Fruit fly (Drosophila melanogaster) whole organism, embryonic: ENCODE results near the gene 7B2.

Experiments
- CG10366 ChIP-seq: fragments of 200-800 bp; sonication (Bioruptor generic); IDR thresholded peaks from 2 replicates; pipeline ENCODE4 v1.3.6; 2022; ENCODE audit warnings: missing biosample characterization, missing genetic modification characterization
- CG11398 ChIP-seq: fragments of 200-800 bp; sonication (Bioruptor generic); optimal IDR thresholded peaks from 2 replicates; lab custom pipeline; 2016; ENCODE audit warnings: missing biosample characterization, missing genetic modification characterization
- CG11456 ChIP-seq: fragments of 200-800 bp; sonication (Bioruptor generic); IDR thresholded peaks from 3 replicates; pipeline ENCODE4 v1.3.6; 2022; ENCODE audit warnings: missing biosample characterization, missing genetic modification characterization
- CG12155 ChIP-seq: fragments of 200-800 bp; sonication (Bioruptor generic); optimal IDR thresholded peaks from 3 replicates; lab custom pipeline; 2016; ENCODE audit warnings: missing biosample characterization, missing genetic modification characterization
- CG13775 ChIP-seq: fragments of 200-800 bp; sonication (Bioruptor generic); optimal IDR thresholded peaks from 3 replicates; lab custom pipeline; 2017; ENCODE audit warnings: missing biosample characterization, mild to moderate bottlenecking, missing genetic modification characterization
- CG14710 ChIP-seq: fragments of 200-800 bp; sonication (Bioruptor generic); optimal IDR thresholded peaks from 3 replicates; lab custom pipeline; 2019; ENCODE audit warnings: missing biosample characterization, mild to moderate bottlenecking, missing genetic modification characterization, moderate library complexity
- CG15696 ChIP-seq: fragments of 200-800 bp; sonication (Bioruptor generic); optimal IDR thresholded peaks from 2 replicates; lab custom pipeline; 2019; ENCODE audit warnings: missing biosample characterization, mild to moderate bottlenecking, missing genetic modification characterization, moderate library complexity
- CG16815 ChIP-seq: fragments of 200-800 bp; sonication (Bioruptor generic); optimal IDR thresholded peaks from 3 replicates; lab custom pipeline; 2017; ENCODE audit warnings: missing biosample characterization, mild to moderate bottlenecking, missing genetic modification characterization
- CG17385 ChIP-seq: fragments of 200-800 bp; sonication (Bioruptor generic); optimal IDR thresholded peaks from 3 replicates; lab custom pipeline; 2018; ENCODE audit warnings: missing biosample characterization, mild to moderate bottlenecking, missing genetic modification characterization
- CG2712 ChIP-seq: fragments of 200-800 bp; optimal IDR thresholded peaks from 3 replicates; lab custom pipeline; 2019; ENCODE audit warnings: missing biosample characterization, mild to moderate bottlenecking, missing genetic modification characterization, moderate library complexity
- CG31441 ChIP-seq: fragments of 200-800 bp; sonication (Bioruptor generic); IDR thresholded peaks from 2 replicates; pipeline ENCODE4 v1.3.6; 2022; ENCODE audit warnings: missing biosample characterization, missing genetic modification characterization
- CG33213 ChIP-seq: fragments of 200-800 bp; sonication (Bioruptor generic); optimal IDR thresholded peaks from 3 replicates; lab custom pipeline; 2016; ENCODE audit warnings: missing biosample characterization, missing genetic modification characterization
- CG4360 ChIP-seq: fragments of 200-800 bp; sonication (Bioruptor generic); IDR thresholded peaks from 2 replicates; pipeline ENCODE4 v1.3.6; 2022; ENCODE audit warnings: missing biosample characterization, missing genetic modification characterization
- CG4617 ChIP-seq: fragments of 200-800 bp; sonication (Bioruptor generic); optimal IDR thresholded peaks from 3 replicates; lab custom pipeline; 2016; ENCODE audit warnings: missing biosample characterization, missing genetic modification characterization, borderline replicate concordance
- CG5180 ChIP-seq: fragments of 200-800 bp; sonication (Bioruptor generic); optimal IDR thresholded peaks from 3 replicates; lab custom pipeline; 2017; ENCODE audit warnings: missing biosample characterization, missing genetic modification characterization, mild to moderate bottlenecking, moderate library complexity, missing genetic modification reagents
- CG5245 ChIP-seq: fragments of 200-800 bp; sonication (Bioruptor generic); optimal IDR thresholded peaks from 3 replicates; lab custom pipeline; 2016; ENCODE audit warnings: missing biosample characterization, missing genetic modification characterization
- CG5953 ChIP-seq: fragments of 200-800 bp; sonication (Bioruptor generic); IDR thresholded peaks from 2 replicates; pipeline ENCODE4 v1.3.6; 2022; ENCODE audit warnings: missing biosample characterization, missing genetic modification characterization
- CG6254 ChIP-seq: fragments of 200-800 bp; sonication (Bioruptor generic); optimal IDR thresholded peaks from 3 replicates; lab custom pipeline; 2017; ENCODE audit warnings: mild to moderate bottlenecking, missing biosample characterization, missing genetic modification reagents, missing genetic modification characterization
- CG6683 ChIP-seq: fragments of 200-800 bp; sonication (Bioruptor generic); optimal IDR thresholded peaks from 2 replicates; lab custom pipeline; 2017; ENCODE audit warnings: missing biosample characterization, mild to moderate bottlenecking, missing genetic modification characterization, missing genetic modification reagents
- CG6791 ChIP-seq: fragments of 200-800 bp; sonication (Bioruptor generic); IDR thresholded peaks from 3 replicates; pipeline ENCODE4 v1.3.6; 2022; ENCODE audit warnings: missing biosample characterization, missing genetic modification characterization; ENCODE audit not compliant: partially characterized antibody
- CG8944 ChIP-seq: fragments of 200-800 bp; sonication (Bioruptor generic); optimal IDR thresholded peaks from 3 replicates; lab custom pipeline; 2016; ENCODE audit warnings: missing biosample characterization, missing genetic modification characterization
- CTCF ChIP-seq: fragments of 200-800 bp; sonication (Bioruptor generic); optimal IDR thresholded peaks from 2 replicates; lab custom pipeline; 2017; ENCODE audit warnings: missing biosample characterization, mild to moderate bottlenecking, missing genetic modification characterization, moderate library complexity
- Camta ChIP-seq: fragments of 200-800 bp; sonication (Bioruptor generic); optimal IDR thresholded peaks from 2 replicates; lab custom pipeline; 2016; ENCODE audit warnings: missing biosample characterization, missing genetic modification characterization
- Dad ChIP-seq: fragments of 200-800 bp; sonication (Bioruptor generic); optimal IDR thresholded peaks from 3 replicates; lab custom pipeline; 2016; ENCODE audit warnings: missing biosample characterization, missing genetic modification characterization
- Dek ChIP-seq: fragments of 200-800 bp; sonication (Bioruptor generic); optimal IDR thresholded peaks from 3 replicates; lab custom pipeline; 2019; ENCODE audit warnings: missing biosample characterization, mild to moderate bottlenecking, missing genetic modification characterization, moderate library complexity
- H15 ChIP-seq: fragments of 200-800 bp; sonication (Bioruptor generic); IDR thresholded peaks from 3 replicates; pipeline ENCODE4 v1.3.6; 2022; ENCODE audit warnings: missing biosample characterization, missing genetic modification characterization
- Lhr ChIP-seq: fragments of 200-800 bp; sonication (Bioruptor generic); optimal IDR thresholded peaks from 3 replicates; lab custom pipeline; 2017; ENCODE audit warnings: mild to moderate bottlenecking, missing biosample characterization, missing genetic modification reagents, missing genetic modification characterization
- Nf-YC ChIP-seq: fragments of 200-800 bp; optimal IDR thresholded peaks from 3 replicates; lab custom pipeline; 2019; ENCODE audit warnings: missing biosample characterization, mild to moderate bottlenecking, missing genetic modification characterization, moderate library complexity
- Oaz ChIP-seq: fragments of 200-800 bp; sonication (Bioruptor generic); IDR thresholded peaks from 2 replicates; pipeline ENCODE4 v1.3.6; 2022; ENCODE audit warnings: missing biosample characterization, missing genetic modification characterization
- Side ChIP-seq: fragments of 200-800 bp; sonication (Bioruptor generic); optimal IDR thresholded peaks from 2 replicates; lab custom pipeline; 2016; ENCODE audit warnings: missing biosample characterization, missing genetic modification characterization
- Sry-β ChIP-seq: fragments of 200-800 bp; sonication (Bioruptor generic); optimal IDR thresholded peaks from 2 replicates; lab custom pipeline; 2018; ENCODE audit warnings: missing biosample characterization, mild to moderate bottlenecking, missing genetic modification characterization, moderate library complexity
- cwo ChIP-seq: fragments of 200-800 bp; sonication (Bioruptor generic); optimal IDR thresholded peaks from 3 replicates; lab custom pipeline; 2017; ENCODE audit warnings: missing biosample characterization, missing genetic modification characterization, mild to moderate bottlenecking, moderate library complexity, missing genetic modification reagents
- da ChIP-seq: fragments of 200-800 bp; sonication (Bioruptor generic); optimal IDR thresholded peaks from 2 replicates; lab custom pipeline; 2016; ENCODE audit warnings: missing biosample characterization, missing genetic modification characterization
- dan ChIP-seq: fragments of 200-800 bp; sonication (Bioruptor generic); IDR thresholded peaks from 2 replicates; pipeline ENCODE4 v1.3.6; 2022; ENCODE audit warnings: missing biosample characterization, missing genetic modification characterization
- dimm ChIP-seq: fragments of 200-800 bp; sonication (Bioruptor generic); IDR thresholded peaks from 2 replicates; pipeline ENCODE4 v1.3.6; 2022; ENCODE audit warnings: missing biosample characterization, missing genetic modification characterization
- dpn ChIP-seq, 2 experiments: fragments of 200-800 bp; sonication (Bioruptor generic); optimal IDR thresholded peaks; 3 replicates each; lab custom pipeline; 2016; ENCODE audit warnings: missing biosample characterization in 2 of 2, missing genetic modification characterization in 2 of 2
- fu2 ChIP-seq: fragments of 200-800 bp; sonication (Bioruptor generic); optimal IDR thresholded peaks from 2 replicates; lab custom pipeline; 2016; ENCODE audit warnings: missing biosample characterization, missing genetic modification characterization
- klu ChIP-seq: fragments of 200-800 bp; sonication (Bioruptor generic); IDR thresholded peaks from 2 replicates; pipeline ENCODE4 v1.3.6; 2022; ENCODE audit warnings: missing biosample characterization, missing genetic modification characterization
- lbe ChIP-seq: fragments of 200-800 bp; sonication (Bioruptor generic); optimal IDR thresholded peaks from 2 replicates; lab custom pipeline; 2016; ENCODE audit warnings: missing biosample characterization, mild to moderate bottlenecking, missing genetic modification characterization
- lola ChIP-seq, 3 experiments: fragments of >200 bp in 2 of 3; fragments of 200-800 bp in 1 of 3; sonication (Bioruptor generic) in 1 of 3; optimal IDR thresholded peaks; 2 replicates each; lab custom pipeline; 2017 to 2019; ENCODE audit warnings: missing biosample characterization in 3 of 3, missing genetic modification characterization in 3 of 3, mild to moderate bottlenecking in 1 of 3, moderate library complexity in 1 of 3
- maf-S ChIP-seq: fragments of 200-800 bp; sonication (Bioruptor generic); optimal IDR thresholded peaks from 2 replicates; lab custom pipeline; 2016; ENCODE audit warnings: missing biosample characterization, missing genetic modification characterization
- odd ChIP-seq: fragments of 200-800 bp; sonication (Bioruptor generic); optimal IDR thresholded peaks from 2 replicates; lab custom pipeline; 2017; ENCODE audit warnings: missing biosample characterization, mild to moderate bottlenecking, missing genetic modification characterization
- peb ChIP-seq: fragments of 200-800 bp; sonication (Bioruptor generic); IDR thresholded peaks from 2 replicates; pipeline ENCODE4 v1.3.6; 2022; ENCODE audit warnings: missing biosample characterization, missing genetic modification characterization
- pho ChIP-seq: fragments of 200-800 bp; sonication (Bioruptor generic); optimal IDR thresholded peaks from 2 replicates; lab custom pipeline; 2016; ENCODE audit warnings: missing biosample characterization, missing genetic modification characterization
- pnt ChIP-seq: fragments of 200-800 bp; sonication (Bioruptor generic); optimal IDR thresholded peaks from 3 replicates; lab custom pipeline; 2016; ENCODE audit warnings: missing biosample characterization, missing genetic modification characterization
- pros ChIP-seq: fragments of 200-800 bp; sonication (Bioruptor generic); optimal IDR thresholded peaks from 3 replicates; lab custom pipeline; 2019; ENCODE audit warnings: missing biosample characterization, mild to moderate bottlenecking, missing genetic modification characterization, moderate library complexity
- repo ChIP-seq: fragments of 200-800 bp; sonication (Bioruptor generic); optimal IDR thresholded peaks from 2 replicates; lab custom pipeline; 2016; ENCODE audit warnings: missing biosample characterization, missing genetic modification characterization
- sc ChIP-seq, 3 experiments: fragments of >200 bp in 2 of 3; fragments of 200-800 bp in 1 of 3; sonication (Bioruptor generic) in 1 of 3; optimal IDR thresholded peaks; 2 replicates in 2 of 3; 3 replicates in 1 of 3; lab custom pipeline; 2017; ENCODE audit warnings: mild to moderate bottlenecking in 1 of 3, missing biosample characterization in 1 of 3, missing genetic modification characterization in 1 of 3, missing genetic modification reagents in 1 of 3
- schlank ChIP-seq: fragments of 200-800 bp; sonication (Bioruptor generic); optimal IDR thresholded peaks from 2 replicates; lab custom pipeline; 2018; ENCODE audit warnings: missing biosample characterization, mild to moderate bottlenecking, missing genetic modification characterization
- sens ChIP-seq: fragments of 200-800 bp; sonication (Bioruptor generic); peaks from one replicate; lab custom pipeline; 2016; ENCODE audit warnings: missing biosample characterization, missing genetic modification characterization
- sna ChIP-seq: fragments of 200-800 bp; sonication (Bioruptor generic); IDR thresholded peaks from 2 replicates; pipeline ENCODE4 v1.3.6; 2022; ENCODE audit warnings: missing biosample characterization, missing genetic modification characterization; ENCODE audit not compliant: partially characterized antibody
- tio ChIP-seq: fragments of 200-800 bp; sonication (Bioruptor generic); optimal IDR thresholded peaks from 2 replicates; lab custom pipeline; 2017; ENCODE audit warnings: missing biosample characterization, missing genetic modification characterization, inconsistent platforms

The 7B2 gene

DNA sequence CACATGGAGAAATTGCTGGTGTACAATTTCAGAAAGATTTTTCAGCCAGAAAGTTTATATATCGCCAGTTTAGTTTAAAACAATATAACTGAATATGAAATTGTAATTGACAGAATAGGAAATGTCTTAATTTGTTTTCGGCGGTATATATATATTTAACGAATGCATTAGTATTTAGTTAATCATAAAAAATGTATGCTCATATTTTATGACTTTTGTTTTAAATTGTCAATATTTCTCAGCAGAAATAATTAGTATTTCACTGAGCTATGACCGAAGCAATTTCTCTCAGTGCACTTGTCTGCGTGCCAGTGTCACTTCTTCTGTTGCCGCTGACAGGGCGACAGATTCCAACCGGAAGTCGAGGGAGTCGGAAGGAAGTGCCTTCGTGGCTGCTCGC lies 36.4 kb downstream of the 7B2 start (continued):
- TF ChIP-seq Lhr (GFP tag; lab: Kevin White, UChicago) (no peak), CG6683 (GFP tag; lab: Kevin White, UChicago) (no peak), Camta (GFP tag; lab: Kevin White, UChicago) (no peak), Side (no peak), CG11398 (GFP tag; lab: Kevin White, UChicago) (no peak), CG6791 (no peak), CG2712 (peak; percentile 58), CG8944 (no peak), dan (GFP tag; lab: Robert Waterston, UW) (no peak), repo (GFP tag; lab: Kevin White, UChicago) (no peak), dpn (GFP tag; optimal IDR thresholded peaks at IDR 0.05; lab: Kevin White, UChicago) (peak; percentile 5 to 29), Dek (tag; lab: Kevin White, UChicago) (peak; percentile 1), CG16815 (GFP tag; lab: Kevin White, UChicago) (peak; percentile 23), dimm (GFP tag; lab: Robert Waterston, UW) (no peak), lbe (GFP tag; lab: Kevin White, UChicago) (no peak), CG12155 (peak; percentile 10), pros (GFP tag; lab: Kevin White, UChicago) (no peak), CG33213 (GFP tag; lab: Kevin White, UChicago) (no peak), Oaz (GFP tag; lab: Robert Waterston, UW) (no peak), H15 (GFP tag; lab: Robert Waterston, UW) (no peak), CG15696 (tag; lab: Kevin White, UChicago) (peak; percentile 16), Dad (GFP tag; lab: Kevin White, UChicago) (no peak), klu (no peak), CG11456 (GFP tag; lab: Robert Waterston, UW) (no peak), sna (no peak), CG4360 (no peak), CG5245 (GFP tag; lab: Kevin White, UChicago) (no peak), sens (GFP tag; lab: Kevin White, UChicago) (peak; percentile 87), CG5953 (GFP tag; lab: Robert Waterston, UW) (no peak), peb (GFP tag; lab: Robert Waterston, UW) (no peak), lola (GFP tag; optimal IDR thresholded peaks at IDR 0.05; lab: Kevin White, UChicago) (no peak), CG4617 (GFP tag; lab: Kevin White, UChicago) (no peak), pho (no peak), pnt (GFP tag; lab: Kevin White, UChicago) (no peak), CG31441 (GFP tag; lab: Robert Waterston, UW) (peak; percentile 51), CG13775 (peak; percentile 54), cwo (peak; percentile 50), CG17385 (GFP tag; lab: Kevin White, UChicago) (peak; percentile 43), Nf-YC (tag; lab: Kevin White, UChicago) (peak; percentile 45), CG14710 (no peak), sc (optimal IDR thresholded peaks at IDR 0.05; lab: Kevin White, UChicago) (no peak), sc (GFP tag; optimal IDR thresholded peaks at IDR 0.05; lab: Kevin White, UChicago) (no peak), CG5180 (GFP tag; lab: Kevin White, UChicago) (peak; percentile 12), CTCF (GFP tag; lab: Kevin White, UChicago) (no peak), fu2 (GFP tag; lab: Kevin White, UChicago) (no peak), da (GFP tag; lab: Kevin White, UChicago) (no peak), tio (GFP tag; lab: Kevin White, UChicago) (peak; percentile 35), CG6254 (GFP tag; lab: Kevin White, UChicago) (no peak), schlank (tag; lab: Kevin White, UChicago) (no peak), odd (GFP tag; lab: Kevin White, UChicago) (no peak), maf-S (GFP tag; lab: Kevin White, UChicago) (no peak), CG10366 (GFP tag; lab: Robert Waterston, UW) (peak; percentile 16; the same call in 1 of the 2 replicates), Sry-β (GFP tag; lab: Kevin White, UChicago) (no peak)
